Fruit fly (Drosophila melanogaster): Measurements from ENCODE around the gene Hrb87F.

Gene Hrb87F

dm6 chr3R:13686371-13687211, 26.3 kb upstream of the Hrb87F start, which contains the start of gene omd (continued):
- peak; percentile 68 for TF ChIP-seq Camta (GFP tag; optimal IDR thresholded peaks at IDR 0.05)
- TF ChIP-seq CG14965 (GFP tag; optimal IDR thresholded peaks at IDR 0.05; ENCODE audit: borderline replicate concordance) = peak; percentile 52
- TF ChIP-seq CG8359 (GFP tag; optimal IDR thresholded peaks at IDR 0.05; ENCODE audit: borderline replicate concordance) = peak; percentile 41
- peak; percentile 52 for TF ChIP-seq Dek (tag; optimal IDR thresholded peaks at IDR 0.05)
- TF ChIP-seq CG17385 (GFP tag; optimal IDR thresholded peaks at IDR 0.05) = peak; percentile 61
- peak; percentile 81 for TF ChIP-seq zf30C (GFP tag; optimal IDR thresholded peaks at IDR 0.05)
- peak; percentile 38 for TF ChIP-seq CG4854 (GFP tag; optimal IDR thresholded peaks at IDR 0.05)
- TF ChIP-seq exex (tag; optimal IDR thresholded peaks at IDR 0.05) = peak; percentile 80
- no peak for TF ChIP-seq CG31441 (GFP tag; IDR thresholded peaks at IDR 0.05)
- TF ChIP-seq otp (GFP tag; IDR thresholded peaks at IDR 0.05) = peak; percentile 75; the same call in 1 of the 3 replicates
- peak; percentile 41 for TF ChIP-seq Hand (GFP tag; optimal IDR thresholded peaks at IDR 0.05)
- TF ChIP-seq tin (GFP tag; optimal IDR thresholded peaks at IDR 0.05) = peak; percentile 6
- TF ChIP-seq CG10267 (tag; optimal IDR thresholded peaks at IDR 0.05) = peak; percentile 2
- peak; percentile 40; the same call in 1 of the 2 replicates for TF ChIP-seq CG31224 (GFP tag; IDR thresholded peaks at IDR 0.05)
- TF ChIP-seq schlank (tag; optimal IDR thresholded peaks at IDR 0.05) = peak; percentile 58
- TF ChIP-seq prd (optimal IDR thresholded peaks at IDR 0.05) = no peak
- peak; percentile 44; the same call in 1 of the 3 replicates for TF ChIP-seq prd (GFP tag; IDR thresholded peaks at IDR 0.05)
- peak; percentile 61 for TF ChIP-seq CG12219 (GFP tag; optimal IDR thresholded peaks at IDR 0.05)
- TF ChIP-seq hb (GFP tag; IDR thresholded peaks at IDR 0.05; ENCODE audit: partially characterized antibody) = no peak
- no peak for TF ChIP-seq dmrt99B (tag; optimal IDR thresholded peaks at IDR 0.05)
- no peak for TF ChIP-seq gsb-n (tag; optimal IDR thresholded peaks at IDR 0.05)
- TF ChIP-seq CG12769 (tag; optimal IDR thresholded peaks at IDR 0.05) = no peak
- TF ChIP-seq amos (GFP tag; IDR thresholded peaks at IDR 0.05; ENCODE audit: partially characterized antibody) = no peak
- TF ChIP-seq CkIIα-i1 (GFP tag; IDR thresholded peaks at IDR 0.05) = no peak
- no peak for TF ChIP-seq hkb (optimal IDR thresholded peaks at IDR 0.05)
- peak; percentile 77 for TF ChIP-seq hkb (GFP tag; IDR thresholded peaks at IDR 0.05)
- 0 out of 3 replicates have a peak, but pooled peaks have one; percentile 10 for TF ChIP-seq C15 (GFP tag; IDR thresholded peaks at IDR 0.05)
- peak; percentile 33 for TF ChIP-seq cato (GFP tag; optimal IDR thresholded peaks at IDR 0.05; ENCODE audit: borderline replicate concordance)
- TF ChIP-seq CG34376 (GFP tag; optimal IDR thresholded peaks at IDR 0.05) = peak; percentile 96
- peak; percentile 64 for TF ChIP-seq CG17359 (tag; optimal IDR thresholded peaks at IDR 0.05)
- TF ChIP-seq Hr3 (GFP tag; optimal IDR thresholded peaks at IDR 0.05) = peak; percentile 25
- peak; percentile 49 for TF ChIP-seq Xbp1 (GFP tag; optimal IDR thresholded peaks at IDR 0.05)
- TF ChIP-seq Blimp-1 (GFP tag; optimal IDR thresholded peaks at IDR 0.05) = no peak
- peak; percentile 11 for TF ChIP-seq pzg (GFP tag; optimal IDR thresholded peaks at IDR 0.05)
- 0 out of 3 replicates have a peak, but pooled peaks have one; percentile 46 for TF ChIP-seq Dbx (GFP tag; IDR thresholded peaks at IDR 0.05)
- peak; percentile 80 for TF ChIP-seq wek (GFP tag; optimal IDR thresholded peaks at IDR 0.05)
- TF ChIP-seq Pdp1 (GFP tag; optimal IDR thresholded peaks at IDR 0.05) = peak; percentile 43 to 83
- TF ChIP-seq CG4282 (GFP tag; optimal IDR thresholded peaks at IDR 0.05) = no peak
- TF ChIP-seq luna (GFP tag; optimal IDR thresholded peaks at IDR 0.05) = no peak
- TF ChIP-seq tna (GFP tag; IDR thresholded peaks at IDR 0.05; ENCODE audit: partially characterized antibody) = no peak
- TF ChIP-seq ac (GFP tag; optimal IDR thresholded peaks at IDR 0.05) = peak; percentile 74
- peak; percentile 88 for TF ChIP-seq CG18599 (GFP tag; optimal IDR thresholded peaks at IDR 0.05)
- TF ChIP-seq grn (GFP tag; optimal IDR thresholded peaks at IDR 0.05) = peak; percentile 81
- peak; percentile 37 for TF ChIP-seq CG12391 (tag; optimal IDR thresholded peaks at IDR 0.05)
- peak; percentile 61 for TF ChIP-seq cwo (GFP tag; optimal IDR thresholded peaks at IDR 0.05)
- TF ChIP-seq Antp (GFP tag; optimal IDR thresholded peaks at IDR 0.05) = peak; percentile 26
- no peak for TF ChIP-seq CoRest (tag; optimal IDR thresholded peaks at IDR 0.05)
